Worm (Caenorhabditis elegans) whole organism, L1 larva: ENCODE data around the gene ndx-6.

Experiments used
- mdl-1 ChIP-seq, 2 experiments: fragments of 150-350 bp; optimal IDR thresholded peaks; 2 replicates each; lab custom pipeline; 2014 to 2017; ENCODE audit warnings: missing biosample characterization in 2 of 2, missing genetic modification characterization in 2 of 2, inconsistent platforms in 1 of 2
- nhr-90 ChIP-seq: sonication (generic microtip); optimal IDR thresholded peaks from 2 replicates; lab custom pipeline; 2016; ENCODE audit warnings: mild to moderate bottlenecking, missing genetic modification characterization, missing compliant biosample characterization; ENCODE audit not compliant: poor library complexity
- ztf-4 ChIP-seq: fragments of 150-350 bp; optimal IDR thresholded peaks from 2 replicates; lab custom pipeline; 2014; ENCODE audit warnings: missing biosample characterization, missing genetic modification characterization

ce11 chrII:5351799-5352198 lies 37.9 kb downstream of the ndx-6 start, which contains the start of gene F09E5.7:
- TF ChIP-seq nhr-90 (tag; lab: Kevin White, UChicago) (no peak), mdl-1 (tag; optimal IDR thresholded peaks at IDR 0.05; lab: Kevin White, UChicago) (no peak), ztf-4 (tag; lab: Kevin White, UChicago) (no peak)
